Fruit fly (Drosophila melanogaster) whole organism, embryonic: ENCODE measurements around the gene pont.
A peak's percentile ranks its signal among the peaks of the same experiment; 100 is the strongest.

Experiments used
- Ada2b ChIP-seq: fragments of 200-800 bp; sonication (Bioruptor generic); IDR thresholded peaks from 2 replicates; pipeline ENCODE4 v1.3.6; 2022; ENCODE audit warnings: missing biosample characterization, missing genetic modification characterization
- Bdp1 ChIP-seq: fragments of 200-800 bp; sonication (Bioruptor generic); optimal IDR thresholded peaks from 3 replicates; lab custom pipeline; 2016; ENCODE audit warnings: missing biosample characterization, missing genetic modification characterization
- CG10147 ChIP-seq: fragments of 200-800 bp; sonication (Bioruptor generic); optimal IDR thresholded peaks from 2 replicates; lab custom pipeline; 2019; ENCODE audit warnings: missing biosample characterization, mild to moderate bottlenecking, missing genetic modification characterization, moderate library complexity
- CG12155 ChIP-seq: fragments of 200-800 bp; sonication (Bioruptor generic); optimal IDR thresholded peaks from 3 replicates; lab custom pipeline; 2016; ENCODE audit warnings: missing biosample characterization, missing genetic modification characterization
- CG12236 ChIP-seq: fragments of 200-800 bp; sonication (Bioruptor generic); optimal IDR thresholded peaks from 2 replicates; lab custom pipeline; 2016; ENCODE audit warnings: missing biosample characterization, missing genetic modification characterization
- CG12744 ChIP-seq: fragments of 200-800 bp; sonication (Bioruptor generic); optimal IDR thresholded peaks from 2 replicates; lab custom pipeline; 2016; ENCODE audit warnings: missing biosample characterization, missing genetic modification characterization
- CG14965 ChIP-seq: fragments of 200-800 bp; sonication (Bioruptor generic); optimal IDR thresholded peaks from 2 replicates; lab custom pipeline; 2016; ENCODE audit warnings: missing biosample characterization, missing genetic modification characterization, borderline replicate concordance
- CG15601 ChIP-seq: fragments of 200-800 bp; sonication (Bioruptor generic); optimal IDR thresholded peaks from 3 replicates; lab custom pipeline; 2019; ENCODE audit warnings: missing biosample characterization, mild to moderate bottlenecking, missing genetic modification characterization, moderate library complexity
- CG17186 ChIP-seq: fragments of 200-800 bp; sonication (Bioruptor generic); optimal IDR thresholded peaks from 3 replicates; lab custom pipeline; 2017; ENCODE audit warnings: missing biosample characterization, missing genetic modification reagents, missing genetic modification characterization
- CG17829 ChIP-seq: fragments of 200-800 bp; optimal IDR thresholded peaks from 2 replicates; lab custom pipeline; 2019; ENCODE audit warnings: missing biosample characterization, mild to moderate bottlenecking, missing genetic modification characterization, moderate library complexity
- CG2678 ChIP-seq: fragments of 200-800 bp; sonication (Bioruptor generic); optimal IDR thresholded peaks from 3 replicates; lab custom pipeline; 2019; ENCODE audit warnings: missing biosample characterization, mild to moderate bottlenecking, missing genetic modification characterization, moderate library complexity
- CG30403 ChIP-seq: fragments of 200-800 bp; sonication (Bioruptor generic); optimal IDR thresholded peaks from 3 replicates; lab custom pipeline; 2016; ENCODE audit warnings: missing biosample characterization, missing genetic modification characterization
- CG30431 ChIP-seq: fragments of 200-800 bp; sonication (Bioruptor generic); optimal IDR thresholded peaks from 2 replicates; lab custom pipeline; 2017; ENCODE audit warnings: missing biosample characterization, missing genetic modification characterization
- CG3407 ChIP-seq: fragments of 200-800 bp; sonication (Bioruptor generic); optimal IDR thresholded peaks from 2 replicates; lab custom pipeline; 2018; ENCODE audit warnings: missing biosample characterization, mild to moderate bottlenecking, missing genetic modification characterization
- CG4328 ChIP-seq: fragments of 200-800 bp; sonication (Bioruptor generic); optimal IDR thresholded peaks from 3 replicates; lab custom pipeline; 2017; ENCODE audit warnings: missing biosample characterization, missing genetic modification reagents, missing genetic modification characterization
- CG4424 ChIP-seq: fragments of 200-800 bp; sonication (Bioruptor generic); optimal IDR thresholded peaks from 3 replicates; lab custom pipeline; 2016; ENCODE audit warnings: missing biosample characterization, missing genetic modification characterization
- CG7556 ChIP-seq: fragments of 200-800 bp; sonication (Bioruptor generic); optimal IDR thresholded peaks from 2 replicates; lab custom pipeline; 2017; ENCODE audit warnings: missing biosample characterization, mild to moderate bottlenecking, missing genetic modification characterization
- CG7963 ChIP-seq: fragments of 200-800 bp; sonication (Bioruptor generic); IDR thresholded peaks from 3 replicates; pipeline ENCODE4 v1.3.6; 2022; ENCODE audit warnings: missing biosample characterization, missing genetic modification characterization; ENCODE audit not compliant: partially characterized antibody
- Deaf1 ChIP-seq: fragments of 200-800 bp; optimal IDR thresholded peaks from 3 replicates; lab custom pipeline; 2019; ENCODE audit warnings: missing biosample characterization, mild to moderate bottlenecking, missing genetic modification characterization, moderate library complexity
- E2f2 ChIP-seq: fragments of 200-800 bp; sonication (Bioruptor generic); IDR thresholded peaks from 2 replicates; pipeline ENCODE4 v1.3.6; 2022; ENCODE audit warnings: missing biosample characterization, missing genetic modification characterization
- GATAe ChIP-seq: fragments of 200-800 bp; sonication (Bioruptor generic); conservative IDR thresholded peaks from 2 replicates; pipeline ENCODE4 v1.3.6; 2022; ENCODE audit warnings: missing biosample characterization, missing genetic modification characterization
- H15 ChIP-seq: fragments of 200-800 bp; sonication (Bioruptor generic); IDR thresholded peaks from 3 replicates; pipeline ENCODE4 v1.3.6; 2022; ENCODE audit warnings: missing biosample characterization, missing genetic modification characterization
- MTF-1 ChIP-seq: fragments of 200-800 bp; sonication (Bioruptor generic); optimal IDR thresholded peaks from 2 replicates; lab custom pipeline; 2018; ENCODE audit warnings: missing biosample characterization, mild to moderate bottlenecking, missing genetic modification characterization, borderline replicate concordance
- Myb ChIP-seq: fragments of 200-800 bp; sonication (Bioruptor generic); optimal IDR thresholded peaks from 2 replicates; lab custom pipeline; 2016; ENCODE audit warnings: missing biosample characterization, missing genetic modification characterization
- Nf-YB ChIP-seq: fragments of 200-800 bp; sonication (Bioruptor generic); optimal IDR thresholded peaks from 3 replicates; lab custom pipeline; 2019; ENCODE audit warnings: missing biosample characterization, mild to moderate bottlenecking, missing genetic modification characterization, moderate library complexity
- Pdp1 ChIP-seq, 2 experiments: fragments of 200-800 bp; sonication (Bioruptor generic); optimal IDR thresholded peaks; 3 replicates each; lab custom pipeline; 2016; ENCODE audit warnings: missing biosample characterization in 2 of 2, missing genetic modification characterization in 2 of 2, mild to moderate bottlenecking in 1 of 2, moderate library complexity in 1 of 2
- Ravus ChIP-seq: fragments of 200-800 bp; sonication (Bioruptor generic); IDR thresholded peaks from 2 replicates; pipeline ENCODE4 v1.3.6; 2022; ENCODE audit warnings: missing biosample characterization, missing genetic modification characterization
- Taf1 ChIP-seq: fragments of 200-800 bp; sonication (Bioruptor generic); IDR thresholded peaks from 2 replicates; pipeline ENCODE4 v1.3.6; 2022; ENCODE audit warnings: missing biosample characterization, missing genetic modification characterization
- ara ChIP-seq: fragments of 200-800 bp; sonication (Bioruptor generic); IDR thresholded peaks from 2 replicates; pipeline ENCODE4 v1.3.6; 2022; ENCODE audit warnings: missing biosample characterization, missing genetic modification characterization
- crol ChIP-seq: fragments of 200-800 bp; sonication (Bioruptor generic); IDR thresholded peaks from 2 replicates; pipeline ENCODE4 v1.3.6; 2022; ENCODE audit warnings: missing biosample characterization, missing genetic modification characterization
- gem ChIP-seq: fragments of 200-800 bp; sonication (Bioruptor generic); optimal IDR thresholded peaks from 2 replicates; lab custom pipeline; 2019; ENCODE audit warnings: missing biosample characterization, mild to moderate bottlenecking, missing genetic modification characterization, moderate library complexity
- grn ChIP-seq: fragments of 200-800 bp; sonication (Bioruptor generic); optimal IDR thresholded peaks from 3 replicates; lab custom pipeline; 2017; ENCODE audit warnings: missing biosample characterization, missing genetic modification characterization
- ham ChIP-seq: fragments of 200-800 bp; sonication (Bioruptor generic); IDR thresholded peaks from 2 replicates; pipeline ENCODE4 v1.3.6; 2022; ENCODE audit warnings: missing biosample characterization, missing genetic modification characterization
- hbn ChIP-seq: fragments of 200-800 bp; sonication (Bioruptor generic); IDR thresholded peaks from 2 replicates; pipeline ENCODE4 v1.3.6; 2022; ENCODE audit warnings: missing biosample characterization, missing genetic modification characterization; ENCODE audit not compliant: partially characterized antibody
- insv ChIP-seq, 2 experiments: fragments of 200-800 bp; sonication (Bioruptor generic); optimal IDR thresholded peaks; 3 replicates each; lab custom pipeline; 2016 to 2018; ENCODE audit warnings: missing biosample characterization in 2 of 2, missing genetic modification characterization in 2 of 2
- jing ChIP-seq: fragments of 200-800 bp; sonication (Bioruptor generic); optimal IDR thresholded peaks from 2 replicates; lab custom pipeline; 2018; ENCODE audit warnings: missing biosample characterization, mild to moderate bottlenecking, missing genetic modification characterization
- lab ChIP-seq: fragments of 200-800 bp; sonication (Bioruptor generic); optimal IDR thresholded peaks from 3 replicates; lab custom pipeline; 2017; ENCODE audit warnings: missing biosample characterization, missing genetic modification characterization, mild to moderate bottlenecking, moderate library complexity, missing genetic modification reagents
- lov ChIP-seq, 2 experiments: fragments of 200-800 bp in 1 of 2; fragments of >200 bp in 1 of 2; sonication (Bioruptor generic) in 1 of 2; IDR thresholded peaks in 1 of 2; optimal IDR thresholded peaks in 1 of 2; 2 replicates in 1 of 2; 3 replicates in 1 of 2; pipeline versions ENCODE4 v1.3.6 to Lab custom; 2017 to 2022; ENCODE audit warnings: missing biosample characterization in 1 of 2, missing genetic modification characterization in 1 of 2
- maf-S ChIP-seq: fragments of 200-800 bp; sonication (Bioruptor generic); optimal IDR thresholded peaks from 2 replicates; lab custom pipeline; 2016; ENCODE audit warnings: missing biosample characterization, missing genetic modification characterization
- org-1 ChIP-seq: fragments of 200-800 bp; sonication (Bioruptor generic); optimal IDR thresholded peaks from 2 replicates; lab custom pipeline; 2017; ENCODE audit warnings: missing biosample characterization, missing genetic modification characterization
- p53 ChIP-seq: fragments of 200-800 bp; sonication (Bioruptor generic); optimal IDR thresholded peaks from 2 replicates; lab custom pipeline; 2016; ENCODE audit warnings: missing biosample characterization, missing genetic modification characterization
- pho ChIP-seq: fragments of 200-800 bp; sonication (Bioruptor generic); optimal IDR thresholded peaks from 2 replicates; lab custom pipeline; 2016; ENCODE audit warnings: missing biosample characterization, missing genetic modification characterization
- pros ChIP-seq: fragments of 200-800 bp; sonication (Bioruptor generic); optimal IDR thresholded peaks from 3 replicates; lab custom pipeline; 2019; ENCODE audit warnings: missing biosample characterization, mild to moderate bottlenecking, missing genetic modification characterization, moderate library complexity
- salm ChIP-seq: fragments of 200-800 bp; sonication (Bioruptor generic); optimal IDR thresholded peaks from 2 replicates; lab custom pipeline; 2018; ENCODE audit warnings: missing biosample characterization, mild to moderate bottlenecking, missing genetic modification characterization
- sens ChIP-seq: fragments of 200-800 bp; sonication (Bioruptor generic); peaks from one replicate; lab custom pipeline; 2016; ENCODE audit warnings: missing biosample characterization, missing genetic modification characterization
- stc ChIP-seq: fragments of 200-800 bp; sonication (Bioruptor generic); IDR thresholded peaks from 2 replicates; pipeline ENCODE4 v1.3.6; 2022; ENCODE audit warnings: missing biosample characterization, missing genetic modification characterization
- tll ChIP-seq, 2 experiments: fragments of 200-800 bp in 1 of 2; fragments of >200 bp in 1 of 2; sonication (Bioruptor generic) in 1 of 2; optimal IDR thresholded peaks; 2 replicates each; lab custom pipeline; 2017 to 2019; ENCODE audit warnings: missing biosample characterization in 2 of 2, missing genetic modification characterization in 2 of 2, mild to moderate bottlenecking in 1 of 2, moderate library complexity in 1 of 2
- toy ChIP-seq: fragments of 200-800 bp; sonication (Bioruptor generic); IDR thresholded peaks from 2 replicates; pipeline ENCODE4 v1.3.6; 2022; ENCODE audit warnings: missing biosample characterization, missing genetic modification characterization
- twi ChIP-seq: fragments of 200-800 bp; optimal IDR thresholded peaks from 2 replicates; lab custom pipeline; 2019; ENCODE audit warnings: missing biosample characterization, mild to moderate bottlenecking, missing genetic modification characterization, moderate library complexity
- usp ChIP-seq: fragments of >200 bp; optimal IDR thresholded peaks from 2 replicates; lab custom pipeline; 2017; ENCODE audit warnings: missing biosample characterization, missing genetic modification characterization
- wek ChIP-seq: fragments of 200-800 bp; sonication (Bioruptor generic); optimal IDR thresholded peaks from 3 replicates; lab custom pipeline; 2018; ENCODE audit warnings: missing biosample characterization, mild to moderate bottlenecking, missing genetic modification characterization, moderate library complexity

The pont gene

DNA sequence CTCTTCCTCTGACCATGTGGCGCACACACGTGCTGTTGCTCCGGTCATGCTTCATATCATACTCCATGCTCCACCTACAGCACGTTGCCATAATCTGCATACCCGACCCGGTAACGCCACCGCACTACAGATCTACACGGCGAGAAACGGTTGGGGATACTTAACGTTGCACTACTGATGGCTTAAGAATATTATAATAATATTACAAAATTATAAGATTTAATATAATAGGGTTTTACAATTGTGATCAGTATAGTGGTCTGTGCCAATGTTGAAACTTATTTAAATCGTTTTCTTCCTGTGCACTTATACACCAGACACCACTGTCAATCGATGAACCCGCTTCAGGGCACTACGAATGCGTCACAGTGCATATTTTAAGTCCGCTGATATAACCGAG lies 48.5 kb upstream of the pont start (continued):
- TF ChIP-seq p53 (no peak), CG14965 (no peak), lab (peak; percentile 74), stc (GFP tag; lab: Robert Waterston, UW) (peak; percentile 81), CG2678 (tag; lab: Kevin White, UChicago) (no peak), twi (tag; lab: Kevin White, UChicago) (peak; percentile 39), E2f2 (GFP tag; lab: Robert Waterston, UW) (peak; percentile 45), Taf1 (GFP tag; lab: Robert Waterston, UW) (0 out of 2 replicates have a peak, but pooled peaks have one; percentile 23), grn (GFP tag; lab: Kevin White, UChicago) (no peak), Myb (GFP tag; lab: Kevin White, UChicago) (no peak), Ravus (GFP tag; lab: Robert Waterston, UW) (peak; percentile 41), Bdp1 (GFP tag; lab: Kevin White, UChicago) (no peak), MTF-1 (GFP tag; lab: Kevin White, UChicago) (peak; percentile 16), salm (tag; lab: Kevin White, UChicago) (peak; percentile 37), lov (optimal IDR thresholded peaks at IDR 0.05; lab: Kevin White, UChicago) (no peak), lov (GFP tag; IDR thresholded peaks at IDR 0.05; lab: Robert Waterston, UW) (peak; percentile 80; the same call in 2 of the 3 replicates), ham (GFP tag; lab: Robert Waterston, UW) (no peak), CG17186 (GFP tag; lab: Kevin White, UChicago) (peak; percentile 5), CG7963 (no peak), CG12236 (GFP tag; lab: Kevin White, UChicago) (no peak), ara (GFP tag; lab: Robert Waterston, UW) (peak; percentile 77), Nf-YB (GFP tag; lab: Kevin White, UChicago) (no peak), pho (no peak), CG30431 (GFP tag; lab: Kevin White, UChicago) (peak; percentile 55), Ada2b (GFP tag; lab: Robert Waterston, UW) (peak; percentile 84), gem (tag; lab: Kevin White, UChicago) (peak; percentile 84), CG3407 (GFP tag; lab: Kevin White, UChicago) (peak; percentile 68), CG10147 (no peak), CG4424 (GFP tag; lab: Kevin White, UChicago) (peak; percentile 52), CG17829 (tag; lab: Kevin White, UChicago) (no peak), insv (GFP tag; optimal IDR thresholded peaks at IDR 0.05; lab: Kevin White, UChicago) (no peak), CG4328 (GFP tag; lab: Kevin White, UChicago) (no peak), H15 (GFP tag; lab: Robert Waterston, UW) (peak; percentile 71), crol (GFP tag; lab: Robert Waterston, UW) (no peak), CG7556 (no peak), CG30403 (GFP tag; lab: Kevin White, UChicago) (peak; percentile 60), CG15601 (no peak), toy (GFP tag; lab: Robert Waterston, UW) (no peak), CG12744 (GFP tag; lab: Kevin White, UChicago) (no peak), sens (GFP tag; lab: Kevin White, UChicago) (peak; percentile 80), maf-S (GFP tag; lab: Kevin White, UChicago) (no peak), pros (GFP tag; lab: Kevin White, UChicago) (no peak), org-1 (peak; percentile 50), Deaf1 (tag; lab: Kevin White, UChicago) (no peak), GATAe (GFP tag; lab: Robert Waterston, UW) (no peak), tll (GFP tag; optimal IDR thresholded peaks at IDR 0.05; lab: Kevin White, UChicago) (no peak), Pdp1 (GFP tag; optimal IDR thresholded peaks at IDR 0.05; lab: Kevin White, UChicago) (no peak), usp (GFP tag; lab: Kevin White, UChicago) (no peak), wek (GFP tag; lab: Kevin White, UChicago) (no peak), CG12155 (peak; percentile 10), jing (peak; percentile 54), hbn (no peak)
